Worm (Caenorhabditis elegans) whole organism, L1 larva: Measurements from ENCODE around the gene F22E5.23.
"Not testable (repeated sequence)": the region's sequence is repeated elsewhere in the genome, so short reads cannot be mapped to it uniquely, and the experiment has no call there.

Experiments used
- C16A3.4 ChIP-seq: fragments of 150-350 bp; optimal IDR thresholded peaks from 2 replicates; lab custom pipeline; 2014; ENCODE audit warnings: missing biosample characterization, missing genetic modification characterization
- F16B12.6 ChIP-seq: fragments of 150-350 bp; optimal IDR thresholded peaks from 2 replicates; lab custom pipeline; 2014; ENCODE audit warnings: missing biosample characterization, missing genetic modification characterization
- Y116A8C.19 ChIP-seq: sonication (generic microtip); optimal IDR thresholded peaks from 2 replicates; lab custom pipeline; 2016; ENCODE audit warnings: missing compliant biosample characterization, missing genetic modification characterization, borderline replicate concordance
- aha-1 ChIP-seq: fragments of 150-350 bp; optimal IDR thresholded peaks from 2 replicates; lab custom pipeline; 2014; ENCODE audit warnings: missing biosample characterization, missing genetic modification characterization
- ama-1 ChIP-seq: fragments of 150-350 bp; optimal IDR thresholded peaks from 2 replicates; lab custom pipeline; 2014
- ceh-8 ChIP-seq: fragments of 200-800 bp; sonication (Bioruptor generic); optimal IDR thresholded peaks from 2 replicates; lab custom pipeline; 2018; ENCODE audit warnings: mild to moderate bottlenecking, missing genetic modification characterization, moderate library complexity, missing compliant biosample characterization
- dpl-1 ChIP-seq, 3 experiments: fragments of 150-350 bp in 2 of 3; sonication (generic microtip) in 1 of 3; optimal IDR thresholded peaks; 2 replicates each; lab custom pipeline; 2014 to 2017; ENCODE audit warnings: missing biosample characterization in 3 of 3, missing genetic modification characterization in 3 of 3, missing genetic modification reagents in 3 of 3
- efl-1 ChIP-seq, 4 experiments: fragments of 150-350 bp; optimal IDR thresholded peaks in 3 of 4; peaks in 1 of 4; 1 replicate in 1 of 4; 2 replicates in 3 of 4; lab custom pipeline; 2014; ENCODE audit warnings: missing biosample characterization in 2 of 4, missing genetic modification characterization in 2 of 4, missing genetic modification reagents in 2 of 4
- efl-3 ChIP-seq: fragments of 200-800 bp; sonication (Bioruptor generic); optimal IDR thresholded peaks from 2 replicates; lab custom pipeline; 2018; ENCODE audit warnings: mild to moderate bottlenecking, missing genetic modification characterization, missing compliant biosample characterization
- egl-13 ChIP-seq: sonication (generic microtip); optimal IDR thresholded peaks from 2 replicates; lab custom pipeline; 2016; ENCODE audit warnings: missing genotype, missing genetic modification reagents, missing genetic modification characterization, missing compliant biosample characterization
- elt-2 ChIP-seq: sonication (generic microtip); optimal IDR thresholded peaks from 2 replicates; lab custom pipeline; 2016; ENCODE audit warnings: missing genetic modification characterization, mild to moderate bottlenecking, inconsistent platforms, missing compliant biosample characterization, missing genetic modification reagents
- elt-3 ChIP-seq, 6 experiments: fragments of 150-350 bp in 1 of 6; sonication (generic microtip); optimal IDR thresholded peaks; 2 replicates each; lab custom pipeline; 2017 to 2018; ENCODE audit warnings: missing biosample characterization in 6 of 6, missing genetic modification characterization in 6 of 6, inconsistent platforms in 1 of 6
- grh-1 ChIP-seq: fragments of 200-800 bp; sonication (Bioruptor generic); IDR thresholded peaks from 2 replicates; pipeline ENCODE4 v1.3.6; 2022; ENCODE audit warnings: missing genetic modification reagents, missing genetic modification characterization, missing compliant biosample characterization
- hlh-4 ChIP-seq: sonication (generic microtip); optimal IDR thresholded peaks from 2 replicates; lab custom pipeline; 2016; ENCODE audit warnings: mild to moderate bottlenecking, missing genetic modification characterization, missing compliant biosample characterization
- jun-1 ChIP-seq: fragments of 150-350 bp; optimal IDR thresholded peaks from 2 replicates; lab custom pipeline; 2014; ENCODE audit warnings: missing biosample characterization, missing genetic modification reagents, missing genetic modification characterization
- mef-2 ChIP-seq: fragments of 150-350 bp; optimal IDR thresholded peaks from 2 replicates; lab custom pipeline; 2014; ENCODE audit warnings: missing biosample characterization, missing genetic modification characterization
- nhr-12 ChIP-seq: sonication (generic microtip); optimal IDR thresholded peaks from 2 replicates; lab custom pipeline; 2017; ENCODE audit warnings: missing biosample characterization, missing genetic modification characterization
- nhr-20 ChIP-seq: sonication (generic microtip); optimal IDR thresholded peaks from 2 replicates; lab custom pipeline; 2016; ENCODE audit warnings: mild to moderate bottlenecking, missing genetic modification characterization, missing compliant biosample characterization
- nhr-237 ChIP-seq: fragments of 150-350 bp; optimal IDR thresholded peaks from 2 replicates; lab custom pipeline; 2014; ENCODE audit warnings: missing biosample characterization, missing genetic modification characterization
- nhr-28 ChIP-seq: fragments of 150-350 bp; optimal IDR thresholded peaks from 2 replicates; lab custom pipeline; 2014; ENCODE audit warnings: missing biosample characterization, missing genetic modification characterization
- nhr-84 ChIP-seq: sonication (generic microtip); optimal IDR thresholded peaks from 2 replicates; lab custom pipeline; 2017; ENCODE audit warnings: missing biosample characterization, missing genetic modification characterization
- nhr-85 ChIP-seq: sonication (generic microtip); peaks from one replicate; lab custom pipeline; 2016; ENCODE audit warnings: missing genetic modification characterization, inconsistent platforms, missing compliant biosample characterization
- nhr-90 ChIP-seq: sonication (generic microtip); optimal IDR thresholded peaks from 2 replicates; lab custom pipeline; 2016; ENCODE audit warnings: mild to moderate bottlenecking, missing genetic modification characterization, missing compliant biosample characterization; ENCODE audit not compliant: poor library complexity
- pax-3 ChIP-seq: fragments of 200-800 bp; sonication (Bioruptor generic); optimal IDR thresholded peaks from 2 replicates; lab custom pipeline; 2018; ENCODE audit warnings: mild to moderate bottlenecking, missing genetic modification characterization, moderate library complexity, missing compliant biosample characterization
- pqm-1 ChIP-seq: sonication (generic microtip); optimal IDR thresholded peaks from 3 replicates; lab custom pipeline; 2017; ENCODE audit warnings: missing biosample characterization, missing genetic modification characterization
- rnt-1 ChIP-seq: sonication (generic microtip); optimal IDR thresholded peaks from 2 replicates; lab custom pipeline; 2016; ENCODE audit warnings: mild to moderate bottlenecking, missing genetic modification characterization, moderate library complexity, missing compliant biosample characterization
- skn-1 ChIP-seq: fragments of 150-350 bp; optimal IDR thresholded peaks from 2 replicates; lab custom pipeline; 2014; ENCODE audit warnings: missing biosample characterization, missing genetic modification characterization
- snpc-4 ChIP-seq: fragments of 150-350 bp; optimal IDR thresholded peaks from 2 replicates; lab custom pipeline; 2014; ENCODE audit warnings: missing biosample characterization, missing genetic modification characterization
- snu-23 ChIP-seq: sonication (generic microtip); optimal IDR thresholded peaks from 2 replicates; lab custom pipeline; 2016; ENCODE audit warnings: missing genetic modification characterization, missing compliant biosample characterization
- tlp-1 ChIP-seq: fragments of 150-350 bp; optimal IDR thresholded peaks from 2 replicates; lab custom pipeline; 2014; ENCODE audit warnings: missing biosample characterization, missing genetic modification characterization
- unc-130 ChIP-seq: fragments of 150-350 bp; optimal IDR thresholded peaks from 2 replicates; lab custom pipeline; 2017; ENCODE audit warnings: missing biosample characterization, missing genetic modification characterization, inconsistent platforms
- unc-30 ChIP-seq: sonication (generic microtip); optimal IDR thresholded peaks from 2 replicates; lab custom pipeline; 2017; ENCODE audit warnings: missing biosample characterization, missing genetic modification characterization
- unc-62 ChIP-seq: fragments of 150-350 bp; optimal IDR thresholded peaks from 2 replicates; lab custom pipeline; 2014; ENCODE audit warnings: missing biosample characterization, missing genetic modification reagents, missing genetic modification characterization
- unc-86 ChIP-seq: sonication (generic microtip); optimal IDR thresholded peaks from 2 replicates; lab custom pipeline; 2016; ENCODE audit warnings: missing genetic modification characterization, missing compliant biosample characterization
- unc-98 ChIP-seq: fragments of 200-800 bp; sonication (Bioruptor generic); IDR thresholded peaks from 2 replicates; pipeline ENCODE4 v1.3.6; 2022; ENCODE audit warnings: missing genetic modification characterization, missing compliant biosample characterization
- zip-4 ChIP-seq: fragments of 200-800 bp; sonication (Bioruptor generic); optimal IDR thresholded peaks from 2 replicates; lab custom pipeline; 2018; ENCODE audit warnings: mild to moderate bottlenecking, missing genetic modification characterization, moderate library complexity, missing compliant biosample characterization

Gene F22E5.23

ce11 chrII:2640982-2641381 lies at the start of gene F22E5.23:
Gene F22E5.23 (plus strand): TSS chrII:2641282.
- no peak for TF ChIP-seq skn-1 (tag; lab: Kevin White, UChicago)
- no peak for TF ChIP-seq nhr-84 (tag; lab: Kevin White, UChicago)
- TF ChIP-seq C16A3.4: no peak
- TF ChIP-seq unc-98 (GFP tag; lab: Robert Waterston, UW): no peak
- TF ChIP-seq pqm-1: no peak
- no peak for TF ChIP-seq ceh-8 (GFP tag; lab: Kevin White, UChicago)
- no peak for TF ChIP-seq Y116A8C.19 (tag; lab: Kevin White, UChicago)
- TF ChIP-seq dpl-1 (GFP tag; optimal IDR thresholded peaks at IDR 0.05; lab: Kevin White, UChicago): no peak
- TF ChIP-seq efl-3 (GFP tag; lab: Kevin White, UChicago): no peak
- TF ChIP-seq, all 84 proteins: peak for 0

- not testable (repeated sequence) for TF ChIP-seq zip-4 (GFP tag; lab: Kevin White, UChicago); pax-3 (tag; lab: Kevin White, UChicago); nhr-90 (tag; lab: Kevin White, UChicago)
Observed at ce11 chrII:2600176-2600575, 40.9 kb upstream of the F22E5.23 start, which contains the start of gene F33H12.1. Gene F33H12.1 (plus strand): TSS chrII:2600476.

ce11 chrII:2600931-2601330 lies 40.2 kb upstream of the F22E5.23 start:
- TF ChIP-seq nhr-28 (tag; lab: Kevin White, UChicago): no peak
- TF ChIP-seq nhr-12 (tag; lab: Kevin White, UChicago): no peak
- no peak for TF ChIP-seq unc-86
- no peak for TF ChIP-seq mef-2 (tag; lab: Kevin White, UChicago)
- no peak for TF ChIP-seq efl-1 (optimal IDR thresholded peaks at IDR 0.05; lab: Kevin White, UChicago)
- TF ChIP-seq efl-1 (GFP tag; optimal IDR thresholded peaks at IDR 0.05 in 1 of 2; lab: Kevin White, UChicago): no peak
- no peak for TF ChIP-seq snu-23 (GFP tag; lab: Kevin White, UChicago)
- TF ChIP-seq unc-130 (tag; lab: Kevin White, UChicago): no peak
- TF ChIP-seq tlp-1 (tag; lab: Kevin White, UChicago): no peak
- no peak for TF ChIP-seq nhr-85
- TF ChIP-seq F16B12.6 (tag; lab: Kevin White, UChicago): no peak
- no peak for TF ChIP-seq aha-1 (tag; lab: Kevin White, UChicago)

ce11 chrII:2605319-2605718 lies 35.8 kb upstream of the F22E5.23 start, which contains the start of gene sri-77:
Gene sri-77 (minus strand): TSS chrII:2605419.
- no peak for TF ChIP-seq efl-1 (optimal IDR thresholded peaks at IDR 0.05; lab: Kevin White, UChicago)
- peak in 1 of 2 experiments; percentile 8 for TF ChIP-seq efl-1 (GFP tag; optimal IDR thresholded peaks at IDR 0.05 in 1 of 2; lab: Kevin White, UChicago)
- TF ChIP-seq pax-3 (tag; lab: Kevin White, UChicago): no peak

ce11 chrII:2610202-2610912 lies 30.7 kb upstream of the F22E5.23 start, which contains the start of gene sri-38:
Gene sri-38 (plus strand): TSS chrII:2610862.
- no peak for TF ChIP-seq grh-1 (GFP tag; lab: Robert Waterston, UW)
- peak; percentile 98 for TF ChIP-seq elt-2 (tag; lab: Kevin White, UChicago)
- peak; percentile 53 for TF ChIP-seq jun-1 (tag; lab: Kevin White, UChicago)

ce11 chrII:2611009-2611408 lies 30.1 kb upstream of the F22E5.23 start:
- TF ChIP-seq snpc-4 (tag; lab: Kevin White, UChicago) (no peak), rnt-1 (tag; lab: Kevin White, UChicago) (no peak), elt-2 (tag; lab: Kevin White, UChicago) (no peak), ama-1 (no peak), Y116A8C.19 (tag; lab: Kevin White, UChicago) (no peak), nhr-237 (no peak), unc-62 (no peak), unc-30 (tag; lab: Kevin White, UChicago) (no peak), egl-13 (tag; lab: Kevin White, UChicago) (no peak), hlh-4 (tag; lab: Kevin White, UChicago) (no peak), nhr-20 (no peak), elt-3 (tag; optimal IDR thresholded peaks at IDR 0.05; lab: Kevin White, UChicago) (no peak), grh-1 (GFP tag; lab: Robert Waterston, UW) (no peak)
